Fruit fly (Drosophila melanogaster) whole organism, adult: Measurements from ENCODE around the gene enc.

Source experiments
- CG14711 ChIP-seq: fragments of 200-800 bp; sonication (Bioruptor generic); optimal IDR thresholded peaks from 2 replicates; lab custom pipeline; 2018; ENCODE audit warnings: missing biosample characterization, mild to moderate bottlenecking, missing genetic modification characterization, moderate library complexity
- CG1620 ChIP-seq: fragments of 200-800 bp; sonication (Bioruptor generic); optimal IDR thresholded peaks from 2 replicates; lab custom pipeline; 2016; ENCODE audit warnings: missing biosample characterization, missing genetic modification characterization
- CG5204 ChIP-seq: fragments of 200-800 bp; sonication (Bioruptor generic); optimal IDR thresholded peaks from 2 replicates; lab custom pipeline; 2016; ENCODE audit warnings: missing biosample characterization, missing genetic modification characterization
- CG7045 ChIP-seq: fragments of 200-800 bp; sonication (Bioruptor generic); optimal IDR thresholded peaks from 2 replicates; lab custom pipeline; 2017; ENCODE audit warnings: missing biosample characterization, mild to moderate bottlenecking, missing genetic modification characterization
- kay ChIP-seq: fragments of 200-800 bp; sonication (Bioruptor generic); peaks from one replicate; lab custom pipeline; 2016; ENCODE audit warnings: missing biosample characterization, missing genetic modification characterization, borderline replicate concordance
- tj ChIP-seq: fragments of 200-800 bp; sonication (Bioruptor generic); optimal IDR thresholded peaks from 3 replicates; lab custom pipeline; 2017; ENCODE audit warnings: missing biosample characterization, mild to moderate bottlenecking, missing genetic modification characterization, moderate library complexity

DNA sequence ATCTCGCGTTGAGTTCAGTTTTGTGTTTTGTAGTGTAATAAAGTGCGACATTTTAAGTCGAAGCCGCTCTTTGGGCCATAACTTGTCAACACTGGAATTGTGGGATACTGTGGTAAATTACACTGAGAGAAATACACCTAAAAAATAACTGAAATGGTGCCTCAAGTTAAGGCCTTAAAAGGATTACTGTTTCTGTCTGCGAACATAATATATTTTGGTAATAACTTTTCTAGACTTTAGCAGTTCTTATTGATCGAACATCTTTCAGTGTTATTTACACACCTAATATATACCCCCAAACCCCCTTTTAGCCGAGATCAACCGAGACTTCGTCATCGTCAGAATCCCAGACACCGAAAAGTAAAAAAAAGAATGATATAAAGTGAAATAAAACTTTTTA is 33.4 kb downstream of the enc start:
- no peak for TF ChIP-seq tj
- no peak for TF ChIP-seq CG14711 (tag; lab: Kevin White, UChicago)
- TF ChIP-seq CG1620 (GFP tag; lab: Kevin White, UChicago) = no peak
- TF ChIP-seq CG7045 (GFP tag; lab: Kevin White, UChicago) = no peak
- no peak for TF ChIP-seq CG5204 (GFP tag; lab: Kevin White, UChicago)
- no peak for TF ChIP-seq kay
